Worm (Caenorhabditis elegans): ENCODE results near the gene F21A3.3.

The F21A3.3 gene

DNA sequence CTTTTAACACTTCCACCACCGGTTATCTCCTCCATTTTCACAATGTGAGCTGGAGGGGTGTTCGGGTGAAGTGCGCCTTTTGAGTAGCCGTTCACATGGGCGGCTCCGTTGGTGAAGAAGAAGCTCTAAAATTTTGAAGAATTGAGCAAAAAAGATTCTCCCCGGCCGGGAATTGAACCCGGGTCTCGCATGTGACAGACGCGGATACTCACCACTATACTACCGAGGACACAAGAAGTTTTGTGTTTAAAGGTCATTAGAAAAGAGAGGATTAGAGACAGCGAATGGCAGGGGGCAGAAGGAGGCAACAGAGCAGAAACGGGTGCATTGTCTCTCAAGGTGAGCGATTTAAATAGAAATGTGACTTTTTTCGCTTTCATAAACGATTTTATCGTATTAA lies 34.1 kb downstream of the F21A3.3 start (continued):
- TF ChIP-seq lin-26 (GFP tag; IDR thresholded peaks at IDR 0.05): peak; percentile 91
- peak; percentile 62 for TF ChIP-seq madf-10 (tag; optimal IDR thresholded peaks at IDR 0.05)
- TF ChIP-seq Y53F4B.3 (GFP tag; IDR thresholded peaks at IDR 0.05): peak; percentile 52; the same call in 1 of the 2 replicates
- TF ChIP-seq B0035.1 (tag; optimal IDR thresholded peaks at IDR 0.05): peak; percentile 31
- TF ChIP-seq B0019.2 (GFP tag; conservative IDR thresholded peaks at IDR 0.05): no peak
- no peak for TF ChIP-seq lag-1 (GFP tag; IDR thresholded peaks at IDR 0.05)
- TF ChIP-seq T07F8.4 (tag; optimal IDR thresholded peaks at IDR 0.05): peak; percentile 56
- no peak for TF ChIP-seq tlf-1 (GFP tag; optimal IDR thresholded peaks at IDR 0.05)
- no peak for TF ChIP-seq T26A5.8 (tag; optimal IDR thresholded peaks at IDR 0.05)
- TF ChIP-seq akir-1 (GFP tag; optimal IDR thresholded peaks at IDR 0.05): no peak
- TF ChIP-seq ama-1 (optimal IDR thresholded peaks at IDR 0.05): no peak
- peak; percentile 22 to 32 for TF ChIP-seq ama-1 (GFP tag; optimal IDR thresholded peaks at IDR 0.05)
- peak; percentile 30 for TF ChIP-seq lsl-1 (GFP tag; optimal IDR thresholded peaks at IDR 0.05)
- no peak for TF ChIP-seq hlh-12 (tag; optimal IDR thresholded peaks at IDR 0.05)
- no peak for TF ChIP-seq attf-6 (GFP tag; IDR thresholded peaks at IDR 0.05)
- no peak for TF ChIP-seq sptf-2 (GFP tag; optimal IDR thresholded peaks at IDR 0.05)
- no peak for TF ChIP-seq sdz-38 (tag; optimal IDR thresholded peaks at IDR 0.05)
- TF ChIP-seq efl-1 (GFP tag; optimal IDR thresholded peaks at IDR 0.05): no peak
- no peak for TF ChIP-seq bed-2 (GFP tag; IDR thresholded peaks at IDR 0.05)
- TF ChIP-seq nfya-1 (tag; optimal IDR thresholded peaks at IDR 0.05; ENCODE audit: borderline replicate concordance, insufficient read depth): no peak
- TF ChIP-seq ztf-3 (GFP tag; optimal IDR thresholded peaks at IDR 0.05): no peak
- TF ChIP-seq attf-5 (GFP tag; optimal IDR thresholded peaks at IDR 0.05): peak; percentile 51
- peak; percentile 80 for TF ChIP-seq rpc-1 (optimal IDR thresholded peaks at IDR 0.05)
- peak; percentile 85 for TF ChIP-seq rpc-1 (tag; optimal IDR thresholded peaks at IDR 0.05)
- peak; percentile 47 for TF ChIP-seq snpc-4 (GFP tag; optimal IDR thresholded peaks at IDR 0.05)
- TF ChIP-seq snpc-4 (tag; optimal IDR thresholded peaks at IDR 0.05): peak in 3 of 4 experiments; percentile 33 to 68 (median 43)
- TF ChIP-seq ztf-22 (GFP tag; optimal IDR thresholded peaks at IDR 0.05): peak; percentile 36
- TF ChIP-seq ztf-28 (GFP tag; IDR thresholded peaks at IDR 0.05): peak; percentile 75; the same call in 1 of the 2 replicates
- TF ChIP-seq ZK185.1 (tag; optimal IDR thresholded peaks at IDR 0.05; ENCODE audit: poor library complexity, severe bottlenecking): peak; percentile 34
- TF ChIP-seq F57A8.1 (GFP tag; optimal IDR thresholded peaks at IDR 0.05): no peak
- no peak for TF ChIP-seq xnd-1 (tag; optimal IDR thresholded peaks at IDR 0.05)
- peak; percentile 19 for TF ChIP-seq snpc-1.1 (tag; optimal IDR thresholded peaks at IDR 0.05; ENCODE audit: insufficient read depth)
- no peak for TF ChIP-seq F57C9.4 (tag; optimal IDR thresholded peaks at IDR 0.05)
- TF ChIP-seq dpff-1 (tag; optimal IDR thresholded peaks at IDR 0.05): no peak
- TF ChIP-seq hsf-1 (GFP tag; IDR thresholded peaks at IDR 0.05): peak; percentile 56; the same call in 1 of the 2 replicates
- peak; percentile 92 for TF ChIP-seq B0261.1 (tag; optimal IDR thresholded peaks at IDR 0.05)
- peak; percentile 38 for TF ChIP-seq snpc-3.4 (tag; optimal IDR thresholded peaks at IDR 0.05)
- peak; percentile 40 for TF ChIP-seq egrh-3 (GFP tag; IDR thresholded peaks at IDR 0.05)
- TF ChIP-seq F10E7.11 (tag; optimal IDR thresholded peaks at IDR 0.05): no peak
- TF ChIP-seq hmg-20 (GFP tag; IDR thresholded peaks at IDR 0.05): 0 out of 2 replicates have a peak, but pooled peaks have one; percentile 6
- TF ChIP-seq repo-1 (tag; optimal IDR thresholded peaks at IDR 0.05): peak; percentile 2
- TF ChIP-seq Y95B8A.8 (GFP tag; IDR thresholded peaks at IDR 0.05): no peak
- peak; percentile 43; the same call in 1 of the 2 replicates for TF ChIP-seq B0336.3 (GFP tag; IDR thresholded peaks at IDR 0.05)
- peak; percentile 58; the same call in 1 of the 2 replicates for TF ChIP-seq ztf-25 (GFP tag; IDR thresholded peaks at IDR 0.05)
- TF ChIP-seq rcor-1 (GFP tag; IDR thresholded peaks at IDR 0.05): 0 out of 2 replicates have a peak, but pooled peaks have one; percentile 43
- TF ChIP-seq aptf-2 (GFP tag; conservative IDR thresholded peaks at IDR 0.05): no peak
- peak; percentile 18 for TF ChIP-seq ets-4 (GFP tag; optimal IDR thresholded peaks at IDR 0.05)
- TF ChIP-seq F39B2.1 (GFP tag; IDR thresholded peaks at IDR 0.05): no peak
- peak; percentile 75; the same call in 1 of the 2 replicates for TF ChIP-seq egl-44 (GFP tag; IDR thresholded peaks at IDR 0.05)

All from whole organism, young adult.